Worm (Caenorhabditis elegans) whole organism, L3 larva: ENCODE data around the gene M151.2.

ENCODE experiments used
- R02D3.7 ChIP-seq: fragments of 150-350 bp; optimal IDR thresholded peaks from 2 replicates; lab custom pipeline; 2014; ENCODE audit warnings: missing biosample characterization, missing genetic modification characterization
- aly-2 ChIP-seq: fragments of 150-350 bp; optimal IDR thresholded peaks from 2 replicates; lab custom pipeline; 2014; ENCODE audit warnings: missing biosample characterization, missing genetic modification characterization
- ceh-16 ChIP-seq: sonication (generic microtip); optimal IDR thresholded peaks from 2 replicates; lab custom pipeline; 2017; ENCODE audit warnings: missing biosample characterization, missing genetic modification characterization
- ceh-28 ChIP-seq: fragments of 150-350 bp; optimal IDR thresholded peaks from 2 replicates; lab custom pipeline; 2014; ENCODE audit warnings: missing biosample characterization, missing genetic modification reagents, missing genetic modification characterization
- ceh-82 ChIP-seq: fragments of 150-350 bp; optimal IDR thresholded peaks from 2 replicates; lab custom pipeline; 2014; ENCODE audit warnings: missing biosample characterization, missing genetic modification characterization
- ceh-9 ChIP-seq: sonication (generic microtip); optimal IDR thresholded peaks from 2 replicates; lab custom pipeline; 2018; ENCODE audit warnings: missing biosample characterization, missing genetic modification characterization
- daf-12 ChIP-seq: fragments of 150-350 bp; optimal IDR thresholded peaks from 2 replicates; lab custom pipeline; 2014; ENCODE audit warnings: missing biosample characterization, missing genetic modification reagents, missing genetic modification characterization
- egl-27 ChIP-seq: sonication (generic microtip); optimal IDR thresholded peaks from 4 replicates; lab custom pipeline; 2017; ENCODE audit warnings: missing biosample characterization, missing genetic modification reagents, missing genetic modification characterization
- egl-5 ChIP-seq: fragments of 150-350 bp; optimal IDR thresholded peaks from 2 replicates; lab custom pipeline; 2017; ENCODE audit warnings: missing biosample characterization, missing genetic modification reagents, missing genetic modification characterization, inconsistent platforms
- elt-1 ChIP-seq: fragments of 150-350 bp; optimal IDR thresholded peaks from 2 replicates; lab custom pipeline; 2014; ENCODE audit warnings: missing biosample characterization, missing genetic modification characterization
- elt-2 ChIP-seq: sonication (generic microtip); optimal IDR thresholded peaks from 2 replicates; lab custom pipeline; 2016; ENCODE audit warnings: missing genetic modification reagents, mild to moderate bottlenecking, missing genetic modification characterization, missing compliant biosample characterization
- elt-3 ChIP-seq, 3 experiments: fragments of 150-350 bp in 1 of 3; sonication (generic microtip) in 2 of 3; optimal IDR thresholded peaks; 2 replicates in 2 of 3; 4 replicates in 1 of 3; lab custom pipeline; 2014 to 2017; ENCODE audit warnings: missing biosample characterization in 3 of 3, missing genetic modification characterization in 3 of 3
- eor-1 ChIP-seq, 2 experiments: fragments of 150-350 bp; optimal IDR thresholded peaks; 2 replicates each; lab custom pipeline; 2014 to 2018; ENCODE audit warnings: missing biosample characterization in 2 of 2, missing genetic modification characterization in 2 of 2
- fos-1 ChIP-seq: fragments of 150-350 bp; optimal IDR thresholded peaks from 2 replicates; lab custom pipeline; 2014; ENCODE audit warnings: missing biosample characterization, missing genetic modification characterization
- hmg-11 ChIP-seq: sonication (generic microtip); optimal IDR thresholded peaks from 2 replicates; lab custom pipeline; 2016; ENCODE audit warnings: missing genetic modification characterization, missing compliant biosample characterization
- lin-15B ChIP-seq: fragments of 150-350 bp; optimal IDR thresholded peaks from 2 replicates; lab custom pipeline; 2014; ENCODE audit warnings: missing biosample characterization, missing genetic modification characterization
- lin-39 ChIP-seq: fragments of 150-350 bp; optimal IDR thresholded peaks from 2 replicates; lab custom pipeline; 2018; ENCODE audit warnings: missing biosample characterization, missing genetic modification reagents, missing genetic modification characterization
- lsy-12 ChIP-seq: sonication (generic microtip); optimal IDR thresholded peaks from 2 replicates; lab custom pipeline; 2016; ENCODE audit warnings: mild to moderate bottlenecking, missing genetic modification characterization, missing compliant biosample characterization
- mdl-1 ChIP-seq: fragments of 150-350 bp; optimal IDR thresholded peaks from 2 replicates; lab custom pipeline; 2014; ENCODE audit warnings: missing biosample characterization, missing genetic modification characterization
- nfya-1 ChIP-seq: sonication (generic microtip); optimal IDR thresholded peaks from 2 replicates; lab custom pipeline; 2017; ENCODE audit warnings: missing genetic modification characterization, mild to moderate bottlenecking, missing compliant biosample characterization, antibody characterized with exemption, moderate library complexity; ENCODE audit not compliant: insufficient read depth
- nhr-12 ChIP-seq: fragments of 150-350 bp; optimal IDR thresholded peaks from 2 replicates; lab custom pipeline; 2014; ENCODE audit warnings: missing biosample characterization, missing genetic modification characterization
- nhr-23 ChIP-seq: fragments of 150-350 bp; optimal IDR thresholded peaks from 2 replicates; lab custom pipeline; 2014; ENCODE audit warnings: missing biosample characterization, missing genetic modification reagents, missing genetic modification characterization
- nhr-237 ChIP-seq: fragments of 150-350 bp; optimal IDR thresholded peaks from 2 replicates; lab custom pipeline; 2014; ENCODE audit warnings: missing biosample characterization, missing genetic modification characterization
- nhr-25 ChIP-seq: sonication (generic microtip); optimal IDR thresholded peaks from 2 replicates; lab custom pipeline; 2017; ENCODE audit warnings: missing biosample characterization, missing genetic modification characterization
- nhr-43 ChIP-seq: sonication (generic microtip); optimal IDR thresholded peaks from 2 replicates; lab custom pipeline; 2016; ENCODE audit warnings: mild to moderate bottlenecking, missing genetic modification characterization, missing compliant biosample characterization; ENCODE audit not compliant: poor library complexity, severe bottlenecking
- nhr-67 ChIP-seq: fragments of 150-350 bp; optimal IDR thresholded peaks from 2 replicates; lab custom pipeline; 2014; ENCODE audit warnings: missing biosample characterization, missing genetic modification characterization
- nhr-76 ChIP-seq: fragments of 150-350 bp; sonication (generic microtip); optimal IDR thresholded peaks from 5 replicates; lab custom pipeline; 2014; ENCODE audit warnings: missing biosample characterization, missing genetic modification characterization
- nhr-77 ChIP-seq: fragments of 150-350 bp; optimal IDR thresholded peaks from 2 replicates; lab custom pipeline; 2014; ENCODE audit warnings: missing biosample characterization, missing genetic modification characterization
- pha-4 ChIP-seq: fragments of 150-350 bp; optimal IDR thresholded peaks from 2 replicates; lab custom pipeline; 2014; ENCODE audit warnings: missing biosample characterization, missing genetic modification reagents, missing genetic modification characterization
- pqm-1 ChIP-seq: fragments of 150-350 bp; optimal IDR thresholded peaks from 2 replicates; lab custom pipeline; 2017; ENCODE audit warnings: missing biosample characterization, missing genetic modification characterization, inconsistent platforms
- skn-1 ChIP-seq: fragments of 150-350 bp; optimal IDR thresholded peaks from 2 replicates; lab custom pipeline; 2014; ENCODE audit warnings: missing biosample characterization, missing genetic modification characterization
- snpc-4 ChIP-seq: fragments of 150-350 bp; optimal IDR thresholded peaks from 2 replicates; lab custom pipeline; 2014; ENCODE audit warnings: missing biosample characterization, missing genetic modification characterization
- unc-39 ChIP-seq: sonication (generic microtip); optimal IDR thresholded peaks from 4 replicates; lab custom pipeline; 2017; ENCODE audit warnings: missing biosample characterization, missing genetic modification characterization
- unc-62 ChIP-seq: fragments of 150-350 bp; sonication (generic microtip); optimal IDR thresholded peaks from 4 replicates; lab custom pipeline; 2014; ENCODE audit warnings: missing biosample characterization, missing genetic modification reagents, missing genetic modification characterization
- zag-1 ChIP-seq: fragments of 150-350 bp; optimal IDR thresholded peaks from 2 replicates; lab custom pipeline; 2014; ENCODE audit warnings: missing biosample characterization, missing genetic modification characterization
- ztf-11 ChIP-seq: fragments of 150-350 bp; optimal IDR thresholded peaks from 2 replicates; lab custom pipeline; 2014; ENCODE audit warnings: missing biosample characterization, missing genetic modification characterization

The M151.2 gene

ce11 chrII:3647111-3647510 is 16.2 kb downstream of the M151.2 start, which contains the start of gene fbxb-33:
Gene fbxb-33, plus strand, starts transcription at chrII:3647411.
- TF ChIP-seq hmg-11 (tag; lab: Kevin White, UChicago) (no peak), pha-4 (no peak), lin-39 (no peak), nhr-67 (tag; lab: Kevin White, UChicago) (no peak), unc-62 (GFP tag; lab: Kevin White, UChicago) (no peak)

ce11 chrII:3655378-3655777 is 24.5 kb downstream of the M151.2 start, which contains the start of gene F19B10.5:
Gene F19B10.5, plus strand, starts transcription at chrII:3655678.
- TF ChIP-seq ceh-9 (tag; lab: Kevin White, UChicago) (no peak), nfya-1 (tag; lab: Kevin White, UChicago) (no peak), elt-3 (tag; optimal IDR thresholded peaks at IDR 0.05; lab: Kevin White, UChicago) (no peak), nhr-76 (no peak), daf-12 (tag; lab: Kevin White, UChicago) (no peak), pqm-1 (tag; lab: Kevin White, UChicago) (no peak), ceh-16 (tag; lab: Kevin White, UChicago) (no peak), nhr-12 (tag; lab: Kevin White, UChicago) (no peak), lsy-12 (tag; lab: Kevin White, UChicago) (no peak), elt-2 (tag; lab: Kevin White, UChicago) (no peak), nhr-25 (tag; lab: Kevin White, UChicago) (no peak), lin-15B (tag; lab: Kevin White, UChicago) (no peak), nhr-23 (tag; lab: Kevin White, UChicago) (no peak), unc-39 (tag; lab: Kevin White, UChicago) (no peak), fos-1 (no peak), lin-39 (no peak), zag-1 (tag; lab: Kevin White, UChicago) (no peak), aly-2 (tag; lab: Kevin White, UChicago) (no peak)

ce11 chrII:3659776-3660175 is 28.9 kb downstream of the M151.2 start, which contains the start of gene F19B10.4:
Gene F19B10.4, plus strand, starts transcription at chrII:3660076.
- no peak for TF ChIP-seq ztf-11
- no peak for TF ChIP-seq lin-39
- TF ChIP-seq elt-2 (tag; lab: Kevin White, UChicago): no peak
- TF ChIP-seq nhr-25 (tag; lab: Kevin White, UChicago): no peak
- no peak for TF ChIP-seq nhr-76
- no peak for TF ChIP-seq snpc-4 (tag; lab: Kevin White, UChicago)
- no peak for TF ChIP-seq nhr-43
- no peak for TF ChIP-seq pqm-1 (tag; lab: Kevin White, UChicago)
- no peak for TF ChIP-seq R02D3.7
- no peak for TF ChIP-seq elt-1 (tag; lab: Kevin White, UChicago)
- TF ChIP-seq ceh-9 (tag; lab: Kevin White, UChicago): no peak
- no peak for TF ChIP-seq eor-1 (tag; optimal IDR thresholded peaks at IDR 0.05; lab: Kevin White, UChicago)
- TF ChIP-seq skn-1 (tag; lab: Kevin White, UChicago): no peak
- TF ChIP-seq ceh-82 (tag; lab: Kevin White, UChicago): no peak
- no peak for TF ChIP-seq nhr-77
- TF ChIP-seq nhr-237 (tag; lab: Kevin White, UChicago): no peak
- no peak for TF ChIP-seq egl-27 (tag; lab: Kevin White, UChicago)
- TF ChIP-seq ceh-16 (tag; lab: Kevin White, UChicago): no peak
- no peak for TF ChIP-seq lsy-12 (tag; lab: Kevin White, UChicago)
- no peak for TF ChIP-seq nhr-12 (tag; lab: Kevin White, UChicago)

- TF ChIP-seq elt-3 (tag; optimal IDR thresholded peaks at IDR 0.05; lab: Kevin White, UChicago) (peak in 1 of 3 experiments; percentile 41), R02D3.7 (no peak), elt-2 (tag; lab: Kevin White, UChicago) (peak; percentile 70), mdl-1 (no peak), pqm-1 (tag; lab: Kevin White, UChicago) (peak; percentile 56), nfya-1 (tag; lab: Kevin White, UChicago) (peak; percentile 14)
- TF ChIP-seq, all 47 proteins: peak for 4
Measured at ce11 chrII:3661932-3662331, 31.0 kb downstream of the M151.2 start, which contains the start of gene F19B10.13. Gene F19B10.13, plus strand, starts transcription at chrII:3662274.

ce11 chrII:3663796-3664195 is 32.9 kb downstream of the M151.2 start, which contains the start of gene F19B10.6:
Gene F19B10.6, minus strand, starts transcription at chrII:3663896.
- TF ChIP-seq ceh-28 (tag; lab: Kevin White, UChicago) (no peak), unc-62 (GFP tag; lab: Kevin White, UChicago) (no peak), egl-5 (no peak), ceh-9 (tag; lab: Kevin White, UChicago) (no peak)
- TF ChIP-seq, all 47 proteins: peak for 0
